Fruit fly (Drosophila melanogaster) whole organism, embryonic: ENCODE measurements around the gene CG18747.

Source experiments
- Adf1 ChIP-seq: fragments of 200-800 bp; sonication (Bioruptor generic); IDR thresholded peaks from 2 replicates; pipeline ENCODE4 v1.3.6; 2022; ENCODE audit warnings: missing biosample characterization, missing genetic modification characterization
- CG10959 ChIP-seq: fragments of 200-800 bp; sonication (Bioruptor generic); IDR thresholded peaks from 2 replicates; pipeline ENCODE4 v1.3.6; 2022; ENCODE audit warnings: missing biosample characterization, missing genetic modification characterization
- CG10979 ChIP-seq: fragments of 200-800 bp; sonication (Bioruptor generic); optimal IDR thresholded peaks from 2 replicates; lab custom pipeline; 2018; ENCODE audit warnings: missing biosample characterization, mild to moderate bottlenecking, missing genetic modification characterization, moderate library complexity
- CG11560 ChIP-seq: fragments of 200-800 bp; sonication (Bioruptor generic); IDR thresholded peaks from 3 replicates; pipeline ENCODE4 v1.3.6; 2022; ENCODE audit warnings: missing biosample characterization, missing genetic modification characterization
- CG12104 ChIP-seq: fragments of 200-800 bp; sonication (Bioruptor generic); optimal IDR thresholded peaks from 3 replicates; lab custom pipeline; 2016; ENCODE audit warnings: missing biosample characterization, missing genetic modification characterization
- CG12769 ChIP-seq: fragments of 200-800 bp; sonication (Bioruptor generic); optimal IDR thresholded peaks from 2 replicates; lab custom pipeline; 2019; ENCODE audit warnings: missing biosample characterization, mild to moderate bottlenecking, missing genetic modification characterization, moderate library complexity
- CG13894 ChIP-seq: fragments of 200-800 bp; sonication (Bioruptor generic); optimal IDR thresholded peaks from 3 replicates; lab custom pipeline; 2018; ENCODE audit warnings: missing biosample characterization, mild to moderate bottlenecking, missing genetic modification characterization, moderate library complexity
- CG14014 ChIP-seq: fragments of 200-800 bp; sonication (Bioruptor generic); IDR thresholded peaks from 2 replicates; pipeline ENCODE4 v1.3.6; 2022; ENCODE audit warnings: missing biosample characterization, missing genetic modification characterization
- CG15269 ChIP-seq: fragments of 200-800 bp; sonication (Bioruptor generic); optimal IDR thresholded peaks from 2 replicates; lab custom pipeline; 2018; ENCODE audit warnings: missing biosample characterization, mild to moderate bottlenecking, missing genetic modification characterization, moderate library complexity
- CG17912 ChIP-seq: fragments of 200-800 bp; sonication (Bioruptor generic); optimal IDR thresholded peaks from 2 replicates; lab custom pipeline; 2018; ENCODE audit warnings: missing biosample characterization, mild to moderate bottlenecking, missing genetic modification characterization
- CG2875 ChIP-seq: fragments of 200-800 bp; sonication (Bioruptor generic); optimal IDR thresholded peaks from 2 replicates; lab custom pipeline; 2017; ENCODE audit warnings: missing biosample characterization, mild to moderate bottlenecking, missing genetic modification characterization, missing genetic modification reagents
- CG4617 ChIP-seq: fragments of 200-800 bp; sonication (Bioruptor generic); optimal IDR thresholded peaks from 3 replicates; lab custom pipeline; 2016; ENCODE audit warnings: missing biosample characterization, missing genetic modification characterization, borderline replicate concordance
- CG4707 ChIP-seq: fragments of 200-800 bp; sonication (Bioruptor generic); optimal IDR thresholded peaks from 2 replicates; lab custom pipeline; 2018; ENCODE audit warnings: missing biosample characterization, mild to moderate bottlenecking, missing genetic modification characterization, moderate library complexity
- CG6791 ChIP-seq: fragments of 200-800 bp; sonication (Bioruptor generic); IDR thresholded peaks from 3 replicates; pipeline ENCODE4 v1.3.6; 2022; ENCODE audit warnings: missing biosample characterization, missing genetic modification characterization; ENCODE audit not compliant: partially characterized antibody
- CG7271 ChIP-seq: fragments of 200-800 bp; sonication (Bioruptor generic); optimal IDR thresholded peaks from 2 replicates; lab custom pipeline; 2018; ENCODE audit warnings: missing biosample characterization, mild to moderate bottlenecking, missing genetic modification characterization, moderate library complexity
- CG7357 ChIP-seq: fragments of 200-800 bp; sonication (Bioruptor generic); IDR thresholded peaks from 3 replicates; pipeline ENCODE4 v1.3.6; 2022; ENCODE audit warnings: missing biosample characterization, missing genetic modification characterization
- CG7786 ChIP-seq: fragments of 200-800 bp; sonication (Bioruptor generic); optimal IDR thresholded peaks from 2 replicates; lab custom pipeline; 2016; ENCODE audit warnings: missing biosample characterization, missing genetic modification characterization
- CG8281 ChIP-seq: fragments of 200-800 bp; sonication (Bioruptor generic); optimal IDR thresholded peaks from 2 replicates; lab custom pipeline; 2018; ENCODE audit warnings: missing biosample characterization, mild to moderate bottlenecking, missing genetic modification characterization, moderate library complexity
- CG9437 ChIP-seq: fragments of 200-800 bp; sonication (Bioruptor generic); optimal IDR thresholded peaks from 2 replicates; lab custom pipeline; 2018; ENCODE audit warnings: missing biosample characterization, mild to moderate bottlenecking, missing genetic modification characterization
- CG9876 ChIP-seq: fragments of 200-800 bp; sonication (Bioruptor generic); optimal IDR thresholded peaks from 2 replicates; lab custom pipeline; 2016; ENCODE audit warnings: missing biosample characterization, missing genetic modification characterization
- CrebB ChIP-seq: fragments of 200-800 bp; sonication (Bioruptor generic); optimal IDR thresholded peaks from 3 replicates; lab custom pipeline; 2018; ENCODE audit warnings: missing biosample characterization, mild to moderate bottlenecking, missing genetic modification characterization
- Dref ChIP-seq: fragments of 200-800 bp; sonication (Bioruptor generic); IDR thresholded peaks from 2 replicates; pipeline ENCODE4 v1.3.6; 2022; ENCODE audit warnings: missing biosample characterization, missing genetic modification characterization
- Eip74EF ChIP-seq, 2 experiments: fragments of 200-800 bp in 1 of 2; fragments of >200 bp in 1 of 2; sonication (Bioruptor generic) in 1 of 2; optimal IDR thresholded peaks; 2 replicates each; lab custom pipeline; 2017 to 2019; ENCODE audit warnings: missing biosample characterization in 2 of 2, missing genetic modification characterization in 2 of 2, mild to moderate bottlenecking in 1 of 2, moderate library complexity in 1 of 2
- Kr ChIP-seq: fragments of 200-800 bp; sonication (Bioruptor generic); optimal IDR thresholded peaks from 2 replicates; lab custom pipeline; 2017; ENCODE audit warnings: missing biosample characterization, mild to moderate bottlenecking, missing genetic modification characterization
- Mes4 ChIP-seq: fragments of 200-800 bp; sonication (Bioruptor generic); optimal IDR thresholded peaks from 2 replicates; lab custom pipeline; 2016; ENCODE audit warnings: missing biosample characterization, missing genetic modification characterization
- NC2α ChIP-seq: fragments of 200-800 bp; sonication (Bioruptor generic); optimal IDR thresholded peaks from 2 replicates; lab custom pipeline; 2016; ENCODE audit warnings: missing biosample characterization, missing genetic modification characterization
- NK7.1 ChIP-seq: fragments of 200-800 bp; sonication (Bioruptor generic); optimal IDR thresholded peaks from 3 replicates; lab custom pipeline; 2016; ENCODE audit warnings: missing biosample characterization, missing genetic modification characterization
- Nf-YC ChIP-seq: fragments of 200-800 bp; optimal IDR thresholded peaks from 3 replicates; lab custom pipeline; 2019; ENCODE audit warnings: missing biosample characterization, mild to moderate bottlenecking, missing genetic modification characterization, moderate library complexity
- Spps ChIP-seq: fragments of 200-800 bp; sonication (Bioruptor generic); optimal IDR thresholded peaks from 2 replicates; lab custom pipeline; 2018; ENCODE audit warnings: missing biosample characterization, mild to moderate bottlenecking, missing genetic modification characterization
- Tbp ChIP-seq: fragments of >200 bp; optimal IDR thresholded peaks from 2 replicates; lab custom pipeline; 2018; ENCODE audit warnings: missing biosample characterization, missing genetic modification characterization
- Usf ChIP-seq: fragments of 200-800 bp; sonication (Bioruptor generic); optimal IDR thresholded peaks from 2 replicates; lab custom pipeline; 2017; ENCODE audit warnings: missing genotype, missing biosample characterization, missing genetic modification characterization
- btn ChIP-seq: fragments of 200-800 bp; sonication (Bioruptor generic); optimal IDR thresholded peaks from 2 replicates; lab custom pipeline; 2016; ENCODE audit warnings: missing biosample characterization, missing genetic modification characterization
- cg ChIP-seq: fragments of 200-800 bp; sonication (Bioruptor generic); optimal IDR thresholded peaks from 3 replicates; lab custom pipeline; 2019; ENCODE audit warnings: missing biosample characterization, mild to moderate bottlenecking, missing genetic modification characterization, moderate library complexity
- danr ChIP-seq: fragments of 200-800 bp; sonication (Bioruptor generic); IDR thresholded peaks from 2 replicates; pipeline ENCODE4 v1.3.6; 2022; ENCODE audit warnings: missing biosample characterization, missing genetic modification characterization
- dimm ChIP-seq: fragments of 200-800 bp; sonication (Bioruptor generic); IDR thresholded peaks from 2 replicates; pipeline ENCODE4 v1.3.6; 2022; ENCODE audit warnings: missing biosample characterization, missing genetic modification characterization
- ems ChIP-seq: fragments of 200-800 bp; sonication (Bioruptor generic); optimal IDR thresholded peaks from 3 replicates; lab custom pipeline; 2016; ENCODE audit warnings: missing biosample characterization, missing genetic modification characterization
- gt ChIP-seq: fragments of 200-800 bp; sonication (Bioruptor generic); IDR thresholded peaks from 2 replicates; pipeline ENCODE4 v1.3.6; 2022; ENCODE audit warnings: missing biosample characterization, missing genetic modification characterization
- hth ChIP-seq: fragments of >200 bp; optimal IDR thresholded peaks from 2 replicates; lab custom pipeline; 2017; ENCODE audit warnings: inconsistent platforms
- inv ChIP-seq: fragments of 200-800 bp; sonication (Bioruptor generic); IDR thresholded peaks from 2 replicates; pipeline ENCODE4 v1.3.6; 2022; ENCODE audit warnings: missing biosample characterization, missing genetic modification characterization; ENCODE audit not compliant: partially characterized antibody
- lbe ChIP-seq: fragments of 200-800 bp; sonication (Bioruptor generic); optimal IDR thresholded peaks from 2 replicates; lab custom pipeline; 2016; ENCODE audit warnings: missing biosample characterization, mild to moderate bottlenecking, missing genetic modification characterization
- oc ChIP-seq: fragments of 200-800 bp; sonication (Bioruptor generic); optimal IDR thresholded peaks from 2 replicates; lab custom pipeline; 2018; ENCODE audit warnings: missing biosample characterization, mild to moderate bottlenecking, missing genetic modification characterization, moderate library complexity
- psq ChIP-seq: fragments of 200-800 bp; sonication (Bioruptor generic); optimal IDR thresholded peaks from 2 replicates; lab custom pipeline; 2017; ENCODE audit warnings: missing biosample characterization, missing genetic modification characterization
- pum ChIP-seq: fragments of 200-800 bp; sonication (Bioruptor generic); optimal IDR thresholded peaks from 2 replicates; lab custom pipeline; 2016; ENCODE audit warnings: missing biosample characterization, missing genetic modification characterization
- salm ChIP-seq: fragments of 200-800 bp; sonication (Bioruptor generic); optimal IDR thresholded peaks from 2 replicates; lab custom pipeline; 2018; ENCODE audit warnings: missing biosample characterization, mild to moderate bottlenecking, missing genetic modification characterization
- slbo ChIP-seq: fragments of 200-800 bp; sonication (Bioruptor generic); IDR thresholded peaks from 2 replicates; pipeline ENCODE4 v1.3.6; 2022; ENCODE audit warnings: missing biosample characterization, missing genetic modification characterization
- sr ChIP-seq: fragments of 200-800 bp; sonication (Bioruptor generic); IDR thresholded peaks from 3 replicates; pipeline ENCODE4 v1.3.6; 2022; ENCODE audit warnings: missing biosample characterization, missing genetic modification characterization
- stwl ChIP-seq: fragments of 200-800 bp; sonication (Bioruptor generic); optimal IDR thresholded peaks from 3 replicates; lab custom pipeline; 2018; ENCODE audit warnings: missing biosample characterization, mild to moderate bottlenecking, missing genetic modification characterization, moderate library complexity
- yki ChIP-seq: fragments of >200 bp; optimal IDR thresholded peaks from 3 replicates; lab custom pipeline; 2018

The CG18747 gene

DNA sequence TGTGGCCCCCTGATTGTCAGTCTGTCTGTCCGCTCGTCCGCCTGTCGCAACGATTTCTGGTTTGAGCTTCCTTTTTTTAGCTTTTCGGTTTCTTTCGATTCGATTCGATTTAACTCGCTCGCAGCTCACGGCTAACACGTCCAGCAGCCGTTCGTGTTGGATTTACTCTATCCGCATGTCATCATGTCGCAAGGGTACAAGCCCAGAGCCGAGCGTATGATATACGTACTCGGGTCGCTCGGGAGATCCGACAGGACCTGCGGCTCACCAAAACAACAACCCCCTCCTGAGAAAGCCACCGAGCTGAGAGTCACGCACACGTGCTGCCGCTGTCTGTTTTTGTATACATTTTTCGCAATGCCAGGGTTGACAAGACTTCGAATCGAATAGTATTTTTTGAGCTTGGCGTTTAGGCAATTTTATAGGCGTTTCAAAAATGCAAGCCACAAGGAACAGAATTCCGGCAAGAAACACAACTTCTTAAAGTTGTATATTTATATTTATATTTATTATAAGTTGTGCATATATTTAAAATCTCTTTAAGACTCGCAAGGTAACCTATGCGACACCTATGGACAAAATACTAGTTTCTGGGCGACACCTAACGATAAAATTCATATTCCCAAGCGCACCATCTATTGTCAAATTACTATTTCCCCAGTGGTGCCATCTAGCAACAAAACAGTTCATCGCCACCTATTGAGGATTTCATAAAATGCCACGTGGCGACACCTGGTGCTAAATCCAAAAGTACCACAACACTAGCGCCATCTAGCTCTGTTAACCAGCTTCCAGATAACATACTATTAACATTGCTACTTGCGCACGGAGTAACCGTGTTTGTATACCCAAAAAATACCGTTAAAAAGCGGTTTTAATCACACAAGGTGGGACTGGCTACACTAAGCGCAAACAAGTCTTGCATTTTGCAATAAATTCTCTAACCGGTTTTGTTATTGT, 26.7 kb upstream of the CG18747 start, which contains the start of the genes CG2993 and sgll (continued):
- TF ChIP-seq CG4617 (GFP tag; lab: Kevin White, UChicago) (peak; percentile 86), danr (GFP tag; lab: Robert Waterston, UW) (peak; percentile 71), yki (lab: Kevin White, UChicago) (peak; percentile 20), CG7271 (tag; lab: Kevin White, UChicago) (peak; percentile 74), salm (tag; lab: Kevin White, UChicago) (no peak), Nf-YC (tag; lab: Kevin White, UChicago) (peak; percentile 76), NK7.1 (GFP tag; lab: Kevin White, UChicago) (peak; percentile 84), Mes4 (GFP tag; lab: Kevin White, UChicago) (peak; percentile 94), lbe (GFP tag; lab: Kevin White, UChicago) (peak; percentile 42), CrebB (tag; lab: Kevin White, UChicago) (peak; percentile 49), CG12769 (tag; lab: Kevin White, UChicago) (peak; percentile 89), Spps (tag; lab: Kevin White, UChicago) (no peak), Kr (GFP tag; lab: Kevin White, UChicago) (peak; percentile 32), btn (peak; percentile 90), CG15269 (tag; lab: Kevin White, UChicago) (peak; percentile 85), slbo (GFP tag; lab: Robert Waterston, UW) (peak; percentile 98), Tbp (GFP tag; lab: Kevin White, UChicago) (no peak), CG10959 (GFP tag; lab: Robert Waterston, UW) (peak; percentile 96), oc (tag; lab: Kevin White, UChicago) (peak; percentile 39), pum (GFP tag; lab: Kevin White, UChicago) (peak; percentile 96), NC2α (GFP tag; lab: Kevin White, UChicago) (peak; percentile 81), dimm (GFP tag; lab: Robert Waterston, UW) (peak; percentile 62), CG14014 (GFP tag; lab: Robert Waterston, UW) (peak; percentile 87), CG17912 (GFP tag; lab: Kevin White, UChicago) (peak; percentile 97), CG9437 (GFP tag; lab: Kevin White, UChicago) (peak; percentile 51), ems (GFP tag; lab: Kevin White, UChicago) (peak; percentile 84), stwl (tag; lab: Kevin White, UChicago) (peak; percentile 92), Adf1 (GFP tag; lab: Robert Waterston, UW) (peak; percentile 23; the same call in 1 of the 2 replicates), Dref (GFP tag; lab: Robert Waterston, UW) (peak; percentile 32; the same call in 1 of the 2 replicates), Usf (peak; percentile 82), sr (peak; percentile 81), CG13894 (tag; lab: Kevin White, UChicago) (peak; percentile 54), Eip74EF (GFP tag; optimal IDR thresholded peaks at IDR 0.05; lab: Kevin White, UChicago) (no peak), hth (no peak), CG6791 (GFP tag; lab: Robert Waterston, UW) (peak; percentile 65), CG7786 (GFP tag; lab: Kevin White, UChicago) (peak; percentile 88), CG10979 (tag; lab: Kevin White, UChicago) (peak; percentile 92), CG12104 (GFP tag; lab: Kevin White, UChicago) (peak; percentile 65), CG9876 (GFP tag; lab: Kevin White, UChicago) (peak; percentile 97), CG7357 (peak; percentile 80), gt (peak; percentile 83), CG4707 (GFP tag; lab: Kevin White, UChicago) (peak; percentile 63), inv (GFP tag; lab: Robert Waterston, UW) (no peak; the same call in 1 of the 2 replicates), CG8281 (tag; lab: Kevin White, UChicago) (peak; percentile 42), CG2875 (peak; percentile 80), psq (GFP tag; lab: Kevin White, UChicago) (peak; percentile 83), cg (GFP tag; lab: Kevin White, UChicago) (no peak), CG11560 (tag; lab: Robert Waterston, UW) (peak; percentile 87)
